In genomic region chr3L:6218517-6219155, dm6 we compare ENCODE assay signal across 2 fruit fly cellular contexts.
TF ChIP-seq lines count a peak whose summit lies in the region.

No protein-coding gene starts in this region.

TF ChIP-seq in whole organism, embryonic, 481 proteins besides CTCF, POLR2A, EP300 and RAD21 (continued from another document and continues in another):
- peak; percentile 36 for TF ChIP-seq gcm (GFP tag; optimal IDR thresholded peaks at IDR 0.05; lab: Kevin White, UChicago)
- no peak for TF ChIP-seq Ada2b (GFP tag; IDR thresholded peaks at IDR 0.05; lab: Robert Waterston, UW)
- no peak for TF ChIP-seq Sin3A (optimal IDR thresholded peaks at IDR 0.05; lab: Kevin White, UChicago)
- TF ChIP-seq CkIIα-i1 (GFP tag; IDR thresholded peaks at IDR 0.05; lab: Robert Waterston, UW): no peak
- TF ChIP-seq dati (GFP tag; IDR thresholded peaks at IDR 0.05; lab: Robert Waterston, UW): no peak
- no peak for TF ChIP-seq CG2120 (GFP tag; optimal IDR thresholded peaks at IDR 0.05; lab: Kevin White, UChicago)
- no peak for TF ChIP-seq CG7928 (GFP tag; optimal IDR thresholded peaks at IDR 0.05; lab: Kevin White, UChicago)
- no peak for TF ChIP-seq Ptx1 (GFP tag; IDR thresholded peaks at IDR 0.05; lab: Robert Waterston, UW)
- no peak for TF ChIP-seq toy (GFP tag; IDR thresholded peaks at IDR 0.05; lab: Robert Waterston, UW)
- TF ChIP-seq mam (GFP tag; optimal IDR thresholded peaks at IDR 0.05; lab: Kevin White, UChicago): no peak
- peak; percentile 60 for TF ChIP-seq CG12071 (GFP tag; optimal IDR thresholded peaks at IDR 0.05; lab: Kevin White, UChicago)
- peak; percentile 62 for TF ChIP-seq CG3163 (GFP tag; optimal IDR thresholded peaks at IDR 0.05; lab: Kevin White, UChicago)
- TF ChIP-seq Doc3 (GFP tag; IDR thresholded peaks at IDR 0.05; lab: Robert Waterston, UW; ENCODE audit: partially characterized antibody): no peak
- peak; percentile 31 for TF ChIP-seq Med (GFP tag; lab: Kevin White, UChicago)
- TF ChIP-seq CG14965 (GFP tag; optimal IDR thresholded peaks at IDR 0.05; lab: Kevin White, UChicago; ENCODE audit: borderline replicate concordance): no peak
- TF ChIP-seq Oaz (GFP tag; IDR thresholded peaks at IDR 0.05; lab: Robert Waterston, UW): no peak
- no peak for TF ChIP-seq Xbp1 (GFP tag; optimal IDR thresholded peaks at IDR 0.05; lab: Kevin White, UChicago)
- TF ChIP-seq Hr78 (GFP tag; optimal IDR thresholded peaks at IDR 0.05; lab: Kevin White, UChicago): no peak
- TF ChIP-seq CG13296 (GFP tag; optimal IDR thresholded peaks at IDR 0.05; lab: Kevin White, UChicago): peak; percentile 47
- TF ChIP-seq CG12299 (tag; optimal IDR thresholded peaks at IDR 0.05; lab: Kevin White, UChicago): no peak
- no peak for TF ChIP-seq CG13123 (GFP tag; optimal IDR thresholded peaks at IDR 0.05; lab: Kevin White, UChicago)
- no peak for TF ChIP-seq CG13775 (GFP tag; optimal IDR thresholded peaks at IDR 0.05; lab: Kevin White, UChicago)
- no peak for TF ChIP-seq ind (GFP tag; optimal IDR thresholded peaks at IDR 0.05; lab: Kevin White, UChicago)
- no peak for TF ChIP-seq cad (GFP tag; optimal IDR thresholded peaks at IDR 0.05; lab: Kevin White, UChicago)
- TF ChIP-seq sqz (GFP tag; optimal IDR thresholded peaks at IDR 0.05; lab: Kevin White, UChicago): peak; percentile 36
- no peak for TF ChIP-seq fd64A (GFP tag; optimal IDR thresholded peaks at IDR 0.05; lab: Kevin White, UChicago)
- no peak for TF ChIP-seq Fer3 (tag; optimal IDR thresholded peaks at IDR 0.05; lab: Kevin White, UChicago)
- TF ChIP-seq E2f2 (GFP tag; IDR thresholded peaks at IDR 0.05; lab: Robert Waterston, UW): 0 out of 2 replicates have a peak, but pooled peaks have one; percentile 41
- TF ChIP-seq nau (GFP tag; optimal IDR thresholded peaks at IDR 0.05; lab: Kevin White, UChicago): peak; percentile 16
- no peak for TF ChIP-seq ap (GFP tag; IDR thresholded peaks at IDR 0.05; lab: Robert Waterston, UW)
- no peak for TF ChIP-seq CG6689 (GFP tag; IDR thresholded peaks at IDR 0.05; lab: Robert Waterston, UW)
- TF ChIP-seq ttk (GFP tag; IDR thresholded peaks at IDR 0.05; lab: Robert Waterston, UW): no peak
- TF ChIP-seq ftz-f1 (GFP tag; optimal IDR thresholded peaks at IDR 0.05; lab: Kevin White, UChicago): no peak
- no peak for TF ChIP-seq HLHmδ (GFP tag; optimal IDR thresholded peaks at IDR 0.05; lab: Kevin White, UChicago)
- no peak for TF ChIP-seq Blimp-1 (GFP tag; optimal IDR thresholded peaks at IDR 0.05; lab: Kevin White, UChicago)
- TF ChIP-seq slou (GFP tag; optimal IDR thresholded peaks at IDR 0.05; lab: Kevin White, UChicago): no peak
- no peak for TF ChIP-seq CG10147 (GFP tag; optimal IDR thresholded peaks at IDR 0.05; lab: Kevin White, UChicago)
- TF ChIP-seq bcd (GFP tag; optimal IDR thresholded peaks at IDR 0.05; lab: Kevin White, UChicago): no peak
- no peak for TF ChIP-seq Hsf (GFP tag; optimal IDR thresholded peaks at IDR 0.05; lab: Kevin White, UChicago)
- no peak for TF ChIP-seq dimm (GFP tag; IDR thresholded peaks at IDR 0.05; lab: Robert Waterston, UW)
- TF ChIP-seq CG2129 (GFP tag; IDR thresholded peaks at IDR 0.05; lab: Robert Waterston, UW; ENCODE audit: partially characterized antibody): no peak
- no peak for TF ChIP-seq CG3281 (GFP tag; optimal IDR thresholded peaks at IDR 0.05; lab: Kevin White, UChicago)
- TF ChIP-seq rib (GFP tag; IDR thresholded peaks at IDR 0.05; lab: Robert Waterston, UW): no peak
- no peak for TF ChIP-seq CG11695 (GFP tag; IDR thresholded peaks at IDR 0.05; lab: Robert Waterston, UW)
- TF ChIP-seq CG14667 (GFP tag; IDR thresholded peaks at IDR 0.05; lab: Robert Waterston, UW): no peak
- TF ChIP-seq schlank (tag; optimal IDR thresholded peaks at IDR 0.05; lab: Kevin White, UChicago): no peak
- peak; percentile 37 for TF ChIP-seq unpg (GFP tag; optimal IDR thresholded peaks at IDR 0.05; lab: Kevin White, UChicago)
- TF ChIP-seq CG6654 (GFP tag; optimal IDR thresholded peaks at IDR 0.05; lab: Kevin White, UChicago): peak; percentile 75
- TF ChIP-seq Gsc (GFP tag; IDR thresholded peaks at IDR 0.05; lab: Robert Waterston, UW): no peak
- no peak for TF ChIP-seq CG15269 (tag; optimal IDR thresholded peaks at IDR 0.05; lab: Kevin White, UChicago)
- no peak for TF ChIP-seq CG2678 (tag; optimal IDR thresholded peaks at IDR 0.05; lab: Kevin White, UChicago)
- peak; percentile 13 for TF ChIP-seq Sox100B (GFP tag; optimal IDR thresholded peaks at IDR 0.05; lab: Kevin White, UChicago)
- TF ChIP-seq grau (tag; optimal IDR thresholded peaks at IDR 0.05; lab: Kevin White, UChicago): no peak
- TF ChIP-seq fd96Cb (tag; optimal IDR thresholded peaks at IDR 0.05; lab: Kevin White, UChicago): no peak
- no peak for TF ChIP-seq CG16863 (GFP tag; optimal IDR thresholded peaks at IDR 0.05; lab: Kevin White, UChicago)
- no peak for TF ChIP-seq CG1603 (tag; optimal IDR thresholded peaks at IDR 0.05; lab: Kevin White, UChicago)
- no peak for TF ChIP-seq CG12659 (GFP tag; optimal IDR thresholded peaks at IDR 0.05; lab: Kevin White, UChicago)
- no peak for TF ChIP-seq YL-1 (GFP tag; optimal IDR thresholded peaks at IDR 0.05; lab: Kevin White, UChicago)
- no peak for TF ChIP-seq CG2202 (tag; optimal IDR thresholded peaks at IDR 0.05; lab: Kevin White, UChicago)
- TF ChIP-seq vfl (GFP tag; optimal IDR thresholded peaks at IDR 0.05; lab: Kevin White, UChicago): no peak
- no peak for TF ChIP-seq tap (tag; optimal IDR thresholded peaks at IDR 0.05; lab: Kevin White, UChicago)
- TF ChIP-seq Myb (GFP tag; optimal IDR thresholded peaks at IDR 0.05; lab: Kevin White, UChicago): no peak
- TF ChIP-seq tin (GFP tag; optimal IDR thresholded peaks at IDR 0.05; lab: Kevin White, UChicago): no peak
- TF ChIP-seq zen (tag; optimal IDR thresholded peaks at IDR 0.05; lab: Kevin White, UChicago): no peak
- TF ChIP-seq sr (GFP tag; IDR thresholded peaks at IDR 0.05; lab: Robert Waterston, UW): no peak
- TF ChIP-seq zfh2 (GFP tag; optimal IDR thresholded peaks at IDR 0.05; lab: Kevin White, UChicago): no peak
- TF ChIP-seq Dll (GFP tag; IDR thresholded peaks at IDR 0.05; lab: Robert Waterston, UW; ENCODE audit: partially characterized antibody): peak; percentile 57; the same call in 2 of the 4 replicates
- no peak for TF ChIP-seq pros (GFP tag; optimal IDR thresholded peaks at IDR 0.05; lab: Kevin White, UChicago)
- no peak for TF ChIP-seq gfzf (GFP tag; optimal IDR thresholded peaks at IDR 0.05; lab: Kevin White, UChicago)
- no peak for TF ChIP-seq dysf (GFP tag; IDR thresholded peaks at IDR 0.05; lab: Robert Waterston, UW)

TF ChIP-seq in whole organism, prepupa, 60 proteins besides CTCF, POLR2A, EP300 and RAD21 (continued from another document):
- TF ChIP-seq dsx (GFP tag; optimal IDR thresholded peaks at IDR 0.05; lab: Kevin White, UChicago; ENCODE audit: poor library complexity, severe bottlenecking): peak; percentile 14
- TF ChIP-seq net (GFP tag; optimal IDR thresholded peaks at IDR 0.05; lab: Kevin White, UChicago): peak; percentile 50
- peak; percentile 45; the same call in 1 of the 3 replicates for TF ChIP-seq eg (GFP tag; IDR thresholded peaks at IDR 0.05; lab: Robert Waterston, UW)
- TF ChIP-seq CG15336 (GFP tag; IDR thresholded peaks at IDR 0.05; lab: Robert Waterston, UW): peak; percentile 66; the same call in 1 of the 2 replicates
